Comparison of ENCODE assay signal across 4 fruit fly cellular contexts in the genomic region with DNA sequence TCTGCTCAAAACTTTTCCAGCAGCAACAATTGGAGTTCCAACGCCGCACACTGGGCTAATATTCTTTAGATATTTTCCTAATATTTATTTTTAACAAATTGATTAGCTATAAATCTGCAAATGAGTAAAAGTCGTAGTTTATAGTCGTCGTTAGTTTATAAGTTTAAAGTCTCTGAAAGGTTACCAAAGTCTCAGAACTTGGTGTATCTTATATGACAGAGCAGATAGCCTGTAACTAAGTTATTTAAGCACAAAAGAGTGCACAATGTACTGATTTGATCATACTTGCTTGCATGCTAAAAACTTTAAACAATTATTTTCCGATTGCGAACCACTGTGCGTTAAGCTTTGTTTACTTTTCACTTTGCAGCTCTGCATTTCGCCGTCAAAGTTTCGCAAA.
TF ChIP-seq lines count a peak whose summit lies in the region.

No protein-coding gene starts in this region.

- TF ChIP-seq CTCF in whole organism, embryonic (GFP tag; optimal IDR thresholded peaks at IDR 0.05; lab: Kevin White, UChicago), result no peak

TF ChIP-seq in whole organism, adult, 20 proteins besides CTCF, POLR2A, EP300 and RAD21:
- TF ChIP-seq kay (GFP tag; lab: Kevin White, UChicago; ENCODE audit: borderline replicate concordance) (no peak), CG7045 (GFP tag; optimal IDR thresholded peaks at IDR 0.05; lab: Kevin White, UChicago) (no peak), CG5204 (GFP tag; optimal IDR thresholded peaks at IDR 0.05; lab: Kevin White, UChicago) (peak; percentile 15), pad (GFP tag; optimal IDR thresholded peaks at IDR 0.05; lab: Kevin White, UChicago) (no peak), tj (GFP tag; optimal IDR thresholded peaks at IDR 0.05; lab: Kevin White, UChicago) (no peak), Mnt (GFP tag; optimal IDR thresholded peaks at IDR 0.05; lab: Kevin White, UChicago) (no peak), Crg-1 (GFP tag; optimal IDR thresholded peaks at IDR 0.05; lab: Kevin White, UChicago) (no peak)

TF ChIP-seq in whole organism, embryonic, 481 proteins besides CTCF, POLR2A, EP300 and RAD21:
- TF ChIP-seq mirr (GFP tag; optimal IDR thresholded peaks at IDR 0.05; lab: Kevin White, UChicago) (no peak), Xrp1 (GFP tag; IDR thresholded peaks at IDR 0.05; lab: Robert Waterston, UW) (no peak), Drgx (GFP tag; IDR thresholded peaks at IDR 0.05; lab: Robert Waterston, UW) (0 out of 2 replicates have a peak, but pooled peaks have one; percentile 9), Med (GFP tag; lab: Kevin White, UChicago) (peak; percentile 13)

TF ChIP-seq in whole organism, prepupa, 60 proteins besides CTCF, POLR2A, EP300 and RAD21 (continues in another document):
- TF ChIP-seq achi (GFP tag; optimal IDR thresholded peaks at IDR 0.05; lab: Kevin White, UChicago), result peak; percentile 42
- peak; percentile 29 for TF ChIP-seq fd59A (GFP tag; optimal IDR thresholded peaks at IDR 0.05; lab: Kevin White, UChicago)
- no peak for TF ChIP-seq Blimp-1 (GFP tag; optimal IDR thresholded peaks at IDR 0.05; lab: Kevin White, UChicago)
- peak; percentile 77 for TF ChIP-seq CG32006 (GFP tag; optimal IDR thresholded peaks at IDR 0.05; lab: Kevin White, UChicago)
- TF ChIP-seq dac (GFP tag; optimal IDR thresholded peaks at IDR 0.05; lab: Kevin White, UChicago), result peak; percentile 38
- no peak for TF ChIP-seq CG6854 (GFP tag; optimal IDR thresholded peaks at IDR 0.05; lab: Kevin White, UChicago)
- TF ChIP-seq net (GFP tag; optimal IDR thresholded peaks at IDR 0.05; lab: Kevin White, UChicago), result peak; percentile 36
- no peak for TF ChIP-seq Ets21C (GFP tag; optimal IDR thresholded peaks at IDR 0.05; lab: Kevin White, UChicago)
- TF ChIP-seq Hr4 (GFP tag; optimal IDR thresholded peaks at IDR 0.05; lab: Kevin White, UChicago), result peak; percentile 69
- TF ChIP-seq dsx (GFP tag; optimal IDR thresholded peaks at IDR 0.05; lab: Kevin White, UChicago; ENCODE audit: poor library complexity, severe bottlenecking), result no peak
- TF ChIP-seq Eip78C (GFP tag; lab: Kevin White, UChicago), result peak; percentile 83
- TF ChIP-seq acj6 (GFP tag; optimal IDR thresholded peaks at IDR 0.05; lab: Kevin White, UChicago), result peak; percentile 26
- TF ChIP-seq eg (GFP tag; IDR thresholded peaks at IDR 0.05; lab: Robert Waterston, UW), result peak; percentile 60; the same call in 1 of the 3 replicates
- no peak for TF ChIP-seq cyc (GFP tag; optimal IDR thresholded peaks at IDR 0.05; lab: Kevin White, UChicago)
- no peak for TF ChIP-seq fkh (GFP tag; optimal IDR thresholded peaks at IDR 0.05; lab: Kevin White, UChicago)
- TF ChIP-seq Met (GFP tag; optimal IDR thresholded peaks at IDR 0.05; lab: Kevin White, UChicago), result peak; percentile 11
- no peak for TF ChIP-seq Hr39 (GFP tag; optimal IDR thresholded peaks at IDR 0.05; lab: Kevin White, UChicago)
- peak; percentile 17 for TF ChIP-seq CG10669 (GFP tag; optimal IDR thresholded peaks at IDR 0.05; lab: Kevin White, UChicago)
- TF ChIP-seq CG6276 (GFP tag; optimal IDR thresholded peaks at IDR 0.05; lab: Kevin White, UChicago), result peak; percentile 70
- TF ChIP-seq OdsH (GFP tag; optimal IDR thresholded peaks at IDR 0.05; lab: Kevin White, UChicago), result peak; percentile 46
- TF ChIP-seq spab (GFP tag; optimal IDR thresholded peaks at IDR 0.05; lab: Kevin White, UChicago), result no peak
- TF ChIP-seq CG16779 (tag; optimal IDR thresholded peaks at IDR 0.05; lab: Kevin White, UChicago), result peak; percentile 7
- peak; percentile 45 for TF ChIP-seq pdm3 (GFP tag; optimal IDR thresholded peaks at IDR 0.05; lab: Kevin White, UChicago)
- TF ChIP-seq vri (GFP tag; optimal IDR thresholded peaks at IDR 0.05; lab: Kevin White, UChicago), result no peak
- no peak for TF ChIP-seq CG11294 (GFP tag; IDR thresholded peaks at IDR 0.05; lab: Robert Waterston, UW)
- TF ChIP-seq fd85E (GFP tag; optimal IDR thresholded peaks at IDR 0.05; lab: Kevin White, UChicago), result no peak
- TF ChIP-seq svp (GFP tag; lab: Kevin White, UChicago), result peak; percentile 66
- TF ChIP-seq CG4318 (GFP tag; optimal IDR thresholded peaks at IDR 0.05; lab: Kevin White, UChicago), result peak; percentile 46
- TF ChIP-seq CG8632 (GFP tag; optimal IDR thresholded peaks at IDR 0.05; lab: Kevin White, UChicago), result peak; percentile 1
- TF ChIP-seq CG8319 (GFP tag; optimal IDR thresholded peaks at IDR 0.05; lab: Kevin White, UChicago), result no peak
- peak; percentile 15 for TF ChIP-seq CG11762 (GFP tag; optimal IDR thresholded peaks at IDR 0.05; lab: Kevin White, UChicago; ENCODE audit: insufficient read depth)
- TF ChIP-seq Gug (GFP tag; IDR thresholded peaks at IDR 0.05; lab: Robert Waterston, UW), result peak; percentile 24; the same call in 1 of the 2 replicates
- peak; percentile 0 for TF ChIP-seq lz (GFP tag; optimal IDR thresholded peaks at IDR 0.05; lab: Kevin White, UChicago)
- TF ChIP-seq CG15336 (GFP tag; IDR thresholded peaks at IDR 0.05; lab: Robert Waterston, UW), result peak; percentile 69; the same call in 1 of the 2 replicates
- TF ChIP-seq CG6808 (GFP tag; optimal IDR thresholded peaks at IDR 0.05; lab: Kevin White, UChicago), result peak; percentile 20
- no peak for TF ChIP-seq Smox (GFP tag; optimal IDR thresholded peaks at IDR 0.05; lab: Kevin White, UChicago)
- no peak for TF ChIP-seq Lpt (GFP tag; optimal IDR thresholded peaks at IDR 0.05; lab: Kevin White, UChicago)
- TF ChIP-seq CG3032 (tag; optimal IDR thresholded peaks at IDR 0.05; lab: Kevin White, UChicago), result peak; percentile 7

TF ChIP-seq in whole organism, pupa, 21 proteins besides CTCF, POLR2A, EP300 and RAD21:
- TF ChIP-seq Pif1A (GFP tag; optimal IDR thresholded peaks at IDR 0.05; lab: Kevin White, UChicago) (peak; percentile 13), CG15710 (tag; optimal IDR thresholded peaks at IDR 0.05; lab: Kevin White, UChicago) (peak; percentile 22), CG12605 (GFP tag; IDR thresholded peaks at IDR 0.05; lab: Robert Waterston, UW) (no peak), D1 (tag; optimal IDR thresholded peaks at IDR 0.05; lab: Kevin White, UChicago) (no peak), CG4496 (GFP tag; IDR thresholded peaks at IDR 0.05; lab: Robert Waterston, UW) (no peak), CG34367 (tag; optimal IDR thresholded peaks at IDR 0.05; lab: Kevin White, UChicago) (no peak), CG10348 (GFP tag; IDR thresholded peaks at IDR 0.05; lab: Robert Waterston, UW) (no peak), Snoo (tag; optimal IDR thresholded peaks at IDR 0.05; lab: Kevin White, UChicago) (no peak), CG32121 (GFP tag; IDR thresholded peaks at IDR 0.05; lab: Robert Waterston, UW) (no peak), fd96Ca (GFP tag; IDR thresholded peaks at IDR 0.05; lab: Robert Waterston, UW) (0 out of 3 replicates have a peak, but pooled peaks have one; percentile 8), Pif1B (GFP tag; optimal IDR thresholded peaks at IDR 0.05; lab: Kevin White, UChicago) (peak; percentile 8), gl (tag; optimal IDR thresholded peaks at IDR 0.05; lab: Kevin White, UChicago) (no peak), CG13204 (GFP tag; optimal IDR thresholded peaks at IDR 0.05; lab: Kevin White, UChicago) (no peak), CG8159 (tag; optimal IDR thresholded peaks at IDR 0.05; lab: Kevin White, UChicago) (peak; percentile 36), CG14655 (GFP tag; optimal IDR thresholded peaks at IDR 0.05; lab: Kevin White, UChicago) (peak; percentile 68), rn (GFP tag; IDR thresholded peaks at IDR 0.05; lab: Robert Waterston, UW) (no peak), CG8301 (tag; optimal IDR thresholded peaks at IDR 0.05; lab: Kevin White, UChicago) (peak; percentile 65), EcR (GFP tag; optimal IDR thresholded peaks at IDR 0.05; lab: Kevin White, UChicago) (no peak), CG9948 (tag; optimal IDR thresholded peaks at IDR 0.05; lab: Kevin White, UChicago) (peak; percentile 29), Ets98B (GFP tag; IDR thresholded peaks at IDR 0.05; lab: Robert Waterston, UW) (no peak), CG17806 (tag; optimal IDR thresholded peaks at IDR 0.05; lab: Kevin White, UChicago) (peak; percentile 27)
